Fruit fly (Drosophila melanogaster) whole organism, wandering third instar larva: Measurements from ENCODE around the gene CG6244.
A peak's percentile ranks its signal among the peaks of the same experiment; 100 is the strongest.

Experiments used
- Abd-B ChIP-seq: fragments of >200 bp; optimal IDR thresholded peaks from 2 replicates; lab custom pipeline; 2017; ENCODE audit warnings: missing biosample characterization, missing genetic modification characterization
- CG9705 ChIP-seq: fragments of 200-800 bp; sonication (Bioruptor generic); optimal IDR thresholded peaks from 2 replicates; lab custom pipeline; 2018; ENCODE audit warnings: missing biosample characterization, mild to moderate bottlenecking, missing genetic modification characterization
- CrebA ChIP-seq: fragments of 200-800 bp; sonication (Bioruptor generic); optimal IDR thresholded peaks from 2 replicates; lab custom pipeline; 2016; ENCODE audit warnings: missing biosample characterization, mild to moderate bottlenecking, missing genetic modification characterization, borderline replicate concordance
- Dfd ChIP-seq: fragments of >200 bp; optimal IDR thresholded peaks from 2 replicates; lab custom pipeline; 2017; ENCODE audit warnings: missing biosample characterization, missing genetic modification characterization
- Dif ChIP-seq: fragments of 200-275, 200-300 bp; sonication (Bioruptor generic); optimal IDR thresholded peaks from 2 replicates; lab custom pipeline; 2018; ENCODE audit warnings: missing biosample characterization, missing genetic modification characterization; ENCODE audit not compliant: partially characterized antibody
- GATAd ChIP-seq: sonication (Bioruptor generic); optimal IDR thresholded peaks from 2 replicates; lab custom pipeline; 2016; ENCODE audit warnings: missing biosample characterization, missing genetic modification characterization
- Hnf4 ChIP-seq: fragments of 200-800 bp; sonication (Bioruptor generic); optimal IDR thresholded peaks from 2 replicates; lab custom pipeline; 2016; ENCODE audit warnings: missing biosample characterization, mild to moderate bottlenecking, missing genetic modification characterization
- Hr78 ChIP-seq: fragments of >200 bp; optimal IDR thresholded peaks from 2 replicates; lab custom pipeline; 2017; ENCODE audit warnings: missing biosample characterization, missing genetic modification characterization
- Hr83 ChIP-seq: fragments of 200-300 bp; sonication (Bioruptor generic); optimal IDR thresholded peaks from 2 replicates; lab custom pipeline; 2016; ENCODE audit warnings: missing biosample characterization, mild to moderate bottlenecking, missing genetic modification characterization, moderate library complexity; ENCODE audit not compliant: poor library complexity, severe bottlenecking
- Jra ChIP-seq: sonication (Bioruptor generic); optimal IDR thresholded peaks from 2 replicates; lab custom pipeline; 2016; ENCODE audit warnings: missing biosample characterization, missing genetic modification characterization
- Mio ChIP-seq: sonication (Bioruptor generic); optimal IDR thresholded peaks from 2 replicates; lab custom pipeline; 2016; ENCODE audit warnings: missing biosample characterization, missing genetic modification characterization
- Myc ChIP-seq: fragments of >200 bp; optimal IDR thresholded peaks from 2 replicates; lab custom pipeline; 2017
- N ChIP-seq: fragments of >200 bp; optimal IDR thresholded peaks from 2 replicates; lab custom pipeline; 2018; ENCODE audit warnings: missing biosample characterization, missing external identifiers, missing genetic modification characterization
- OdsH ChIP-seq: fragments of 200-800 bp; sonication (Bioruptor generic); optimal IDR thresholded peaks from 2 replicates; lab custom pipeline; 2016; ENCODE audit warnings: missing biosample characterization, mild to moderate bottlenecking, missing genetic modification characterization
- Rel ChIP-seq, 2 experiments: fragments of 200-800 bp; sonication (Bioruptor generic) in 1 of 2; optimal IDR thresholded peaks; 2 replicates in 1 of 2; 3 replicates in 1 of 2; lab custom pipeline; 2016 to 2019; ENCODE audit warnings: mild to moderate bottlenecking in 2 of 2, missing biosample characterization in 2 of 2, missing genetic modification characterization in 2 of 2, moderate library complexity in 1 of 2
- Sp1 ChIP-seq: fragments of 200-800 bp; sonication (Bioruptor generic); optimal IDR thresholded peaks from 3 replicates; lab custom pipeline; 2019; ENCODE audit warnings: missing biosample characterization, mild to moderate bottlenecking, missing genetic modification characterization, moderate library complexity
- Vsx2 ChIP-seq: fragments of 200-300, 225-300 bp; sonication (Bioruptor generic); optimal IDR thresholded peaks from 2 replicates; lab custom pipeline; 2018; ENCODE audit warnings: missing biosample characterization, missing genetic modification characterization; ENCODE audit not compliant: partially characterized antibody
- br ChIP-seq: fragments of 200-800 bp; sonication (Bioruptor generic); optimal IDR thresholded peaks from 2 replicates; lab custom pipeline; 2016; ENCODE audit warnings: missing biosample characterization, missing genetic modification characterization
- dl ChIP-seq, 2 experiments: fragments of 175-275, 200-275 bp in 1 of 2; fragments of 200-275 bp in 1 of 2; sonication (Bioruptor generic); optimal IDR thresholded peaks; lab custom pipeline; 2018; ENCODE audit warnings: mild to moderate bottlenecking in 2 of 2, missing biosample characterization in 2 of 2, missing genetic modification characterization in 2 of 2, moderate library complexity in 2 of 2; ENCODE audit not compliant: partially characterized antibody in 2 of 2, insufficient read depth in 1 of 2
- dsf ChIP-seq: sonication (Bioruptor generic); optimal IDR thresholded peaks from 2 replicates; lab custom pipeline; 2016; ENCODE audit warnings: missing biosample characterization, missing genetic modification characterization, borderline replicate concordance
- ey ChIP-seq: fragments of 200-800 bp; sonication (Bioruptor generic); optimal IDR thresholded peaks from 2 replicates; lab custom pipeline; 2016; ENCODE audit warnings: missing biosample characterization, missing genetic modification characterization
- foxo ChIP-seq, 2 experiments: fragments of 200-800 bp; sonication (Bioruptor generic); optimal IDR thresholded peaks; 2 replicates in 1 of 2; 3 replicates in 1 of 2; lab custom pipeline; 2016 to 2017; ENCODE audit warnings: missing biosample characterization in 2 of 2, missing genetic modification characterization in 2 of 2
- fru ChIP-seq: fragments of 200-800 bp; sonication (Bioruptor generic); optimal IDR thresholded peaks from 3 replicates; lab custom pipeline; 2016; ENCODE audit warnings: missing biosample characterization, mild to moderate bottlenecking, missing genetic modification characterization
- h ChIP-seq: fragments of 200-800 bp; sonication (Bioruptor generic); optimal IDR thresholded peaks from 3 replicates; lab custom pipeline; 2016; ENCODE audit warnings: missing biosample characterization, mild to moderate bottlenecking, missing genetic modification characterization
- jim ChIP-seq: fragments of 175-275, 200-325 bp; sonication (Bioruptor generic); optimal IDR thresholded peaks from 2 replicates; lab custom pipeline; 2016; ENCODE audit warnings: missing biosample characterization, mild to moderate bottlenecking, missing genetic modification characterization
- lola ChIP-seq: fragments of >200 bp; optimal IDR thresholded peaks from 2 replicates; lab custom pipeline; 2017; ENCODE audit warnings: missing biosample characterization, missing genetic modification characterization
- pan ChIP-seq: fragments of >200 bp; optimal IDR thresholded peaks from 2 replicates; lab custom pipeline; 2017
- psq ChIP-seq: fragments of 200-800 bp; sonication (Bioruptor generic); optimal IDR thresholded peaks from 3 replicates; lab custom pipeline; 2017; ENCODE audit warnings: missing biosample characterization, mild to moderate bottlenecking, missing genetic modification characterization, moderate library complexity
- rgr ChIP-seq: fragments of 200-800 bp; sonication (Bioruptor generic); optimal IDR thresholded peaks from 3 replicates; lab custom pipeline; 2016; ENCODE audit warnings: missing biosample characterization, mild to moderate bottlenecking, missing genetic modification characterization
- sage ChIP-seq: fragments of 200-800 bp; sonication (Bioruptor generic); optimal IDR thresholded peaks from 2 replicates; lab custom pipeline; 2016; ENCODE audit warnings: missing biosample characterization, mild to moderate bottlenecking, missing genetic modification characterization
- sv ChIP-seq: fragments of 200-800 bp; sonication (Bioruptor generic); optimal IDR thresholded peaks from 3 replicates; lab custom pipeline; 2016; ENCODE audit warnings: missing biosample characterization, missing genetic modification characterization
- tai ChIP-seq: sonication (Bioruptor generic); optimal IDR thresholded peaks from 2 replicates; lab custom pipeline; 2016; ENCODE audit warnings: missing biosample characterization, missing genetic modification characterization
- usp ChIP-seq: fragments of >200 bp; optimal IDR thresholded peaks from 2 replicates; lab custom pipeline; 2017; ENCODE audit warnings: missing biosample characterization, missing genetic modification characterization
- woc ChIP-seq: sonication (Bioruptor generic); optimal IDR thresholded peaks from 2 replicates; lab custom pipeline; 2016; ENCODE audit warnings: missing biosample characterization, mild to moderate bottlenecking, missing genetic modification characterization

Gene CG6244

DNA sequence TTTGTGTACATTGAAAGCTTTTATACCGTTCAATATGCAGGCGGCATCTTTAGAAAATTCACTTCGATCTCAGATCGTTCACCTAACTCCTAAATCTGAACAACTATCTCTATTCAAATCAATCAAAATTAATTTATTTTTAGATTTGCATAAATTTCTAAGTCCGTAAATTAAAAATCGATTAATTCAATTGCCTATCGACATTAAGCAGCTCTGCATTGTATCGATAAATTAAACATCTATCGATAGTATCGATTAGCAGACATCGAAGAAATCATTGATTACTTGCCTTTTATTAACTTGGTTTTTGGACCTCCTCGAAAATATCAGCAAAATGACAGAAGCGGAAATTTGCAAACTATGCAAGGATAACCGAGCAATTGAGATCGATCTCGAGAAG is 8.6 kb downstream of the CG6244 start, which contains the start of gene CkIIalpha-i1:
Gene CkIIalpha-i1 (plus strand): TSS at position 266 of the 400 bp plus-strand sequence.
- no peak for TF ChIP-seq Jra (GFP tag; lab: Kevin White, UChicago)
- TF ChIP-seq usp, result no peak
- no peak for TF ChIP-seq psq (GFP tag; lab: Kevin White, UChicago)
- no peak for TF ChIP-seq dsf (GFP tag; lab: Kevin White, UChicago)
- TF ChIP-seq CG9705, result no peak
- TF ChIP-seq dl (GFP tag; optimal IDR thresholded peaks at IDR 0.05; lab: Kevin White, UChicago; ENCODE audit: insufficient read depth in 1 of 2, partially characterized antibody in 2 of 2), result no peak
- TF ChIP-seq Hnf4, result no peak
- TF ChIP-seq pan, result no peak
- no peak for TF ChIP-seq ey
- TF ChIP-seq Hr78, result no peak
- no peak for TF ChIP-seq GATAd (GFP tag; lab: Kevin White, UChicago)
- no peak for TF ChIP-seq tai (GFP tag; lab: Kevin White, UChicago)
- no peak for TF ChIP-seq woc
- TF ChIP-seq sage, result no peak
- TF ChIP-seq sv, result no peak
- no peak for TF ChIP-seq rgr (GFP tag; lab: Kevin White, UChicago)
- no peak for TF ChIP-seq Vsx2
- no peak for TF ChIP-seq Sp1 (GFP tag; lab: Kevin White, UChicago)
- TF ChIP-seq Rel (GFP tag; optimal IDR thresholded peaks at IDR 0.05; lab: Kevin White, UChicago), result no peak
- TF ChIP-seq Rel (tag; optimal IDR thresholded peaks at IDR 0.05; lab: Kevin White, UChicago), result no peak

DNA sequence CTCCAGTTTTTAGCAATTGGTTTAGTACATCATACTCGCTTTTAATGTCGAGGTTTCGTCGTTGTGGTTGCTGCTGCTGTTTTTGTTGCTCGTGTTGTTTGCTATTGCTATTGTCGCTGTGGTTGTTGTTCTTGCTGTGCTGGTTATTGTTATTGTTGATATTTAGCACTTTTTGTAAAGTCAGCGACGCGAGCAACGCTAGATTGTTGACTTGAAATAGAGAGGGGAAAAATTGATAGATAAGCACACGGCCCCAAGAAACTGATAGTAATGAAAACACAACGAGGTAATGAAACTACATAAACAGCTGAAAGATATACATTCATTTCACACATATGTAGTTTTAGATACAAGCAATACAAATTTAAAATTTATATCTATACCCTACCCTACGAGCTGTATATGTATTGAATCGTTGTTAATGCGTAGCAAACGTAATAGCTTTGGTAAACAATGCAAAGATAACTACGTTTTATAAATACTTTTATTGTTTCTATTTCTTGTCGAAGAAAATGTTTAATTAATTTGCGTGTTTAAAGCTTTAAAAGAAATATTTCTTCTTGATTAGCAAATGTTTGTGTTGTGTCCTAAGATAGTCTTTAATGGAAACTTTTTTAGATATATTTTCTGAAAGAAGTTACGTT is 15.8 kb downstream of the CG6244 start:
- TF ChIP-seq Hnf4, result no peak
- TF ChIP-seq Mio, result no peak
- no peak for TF ChIP-seq pan
- no peak for TF ChIP-seq fru
- TF ChIP-seq usp, result no peak
- no peak for TF ChIP-seq sv
- TF ChIP-seq tai (GFP tag; lab: Kevin White, UChicago), result no peak
- no peak for TF ChIP-seq CrebA (GFP tag; lab: Kevin White, UChicago)
- TF ChIP-seq Hr78, result no peak
- no peak for TF ChIP-seq CG9705
- TF ChIP-seq Abd-B (GFP tag; lab: Kevin White, UChicago), result no peak
- TF ChIP-seq N (GFP tag; lab: Kevin White, UChicago), result no peak
- TF ChIP-seq rgr (GFP tag; lab: Kevin White, UChicago), result no peak
- TF ChIP-seq Hr83, result no peak
- TF ChIP-seq h (GFP tag; lab: Kevin White, UChicago), result no peak
- no peak for TF ChIP-seq Dif (GFP tag; lab: Kevin White, UChicago)
- TF ChIP-seq Dfd (GFP tag; lab: Kevin White, UChicago), result no peak
- no peak for TF ChIP-seq lola

DNA sequence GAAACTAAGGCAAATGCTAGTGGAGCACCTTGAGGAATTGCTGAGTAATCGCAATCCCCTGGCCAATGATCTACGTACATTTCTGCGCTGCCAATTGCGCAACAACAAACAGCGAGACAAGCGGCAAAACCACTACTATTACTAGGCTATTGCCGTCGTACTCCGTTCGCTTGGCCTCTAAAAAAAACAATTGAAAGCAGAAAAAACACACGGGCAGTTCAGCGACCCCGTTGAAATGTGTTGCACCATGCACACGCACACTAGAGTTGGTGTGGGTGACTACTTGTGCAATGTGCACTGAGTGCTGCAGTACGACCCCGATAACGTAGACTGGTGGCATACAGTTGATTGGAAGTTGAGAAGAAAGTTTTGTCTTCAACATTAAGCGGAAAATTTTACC is 16.4 kb downstream of the CG6244 start:
- TF ChIP-seq Myc (lab: Kevin White, UChicago) (no peak), sv (no peak), Rel (GFP tag; optimal IDR thresholded peaks at IDR 0.05; lab: Kevin White, UChicago) (no peak), Rel (tag; optimal IDR thresholded peaks at IDR 0.05; lab: Kevin White, UChicago) (peak; percentile 13)

DNA sequence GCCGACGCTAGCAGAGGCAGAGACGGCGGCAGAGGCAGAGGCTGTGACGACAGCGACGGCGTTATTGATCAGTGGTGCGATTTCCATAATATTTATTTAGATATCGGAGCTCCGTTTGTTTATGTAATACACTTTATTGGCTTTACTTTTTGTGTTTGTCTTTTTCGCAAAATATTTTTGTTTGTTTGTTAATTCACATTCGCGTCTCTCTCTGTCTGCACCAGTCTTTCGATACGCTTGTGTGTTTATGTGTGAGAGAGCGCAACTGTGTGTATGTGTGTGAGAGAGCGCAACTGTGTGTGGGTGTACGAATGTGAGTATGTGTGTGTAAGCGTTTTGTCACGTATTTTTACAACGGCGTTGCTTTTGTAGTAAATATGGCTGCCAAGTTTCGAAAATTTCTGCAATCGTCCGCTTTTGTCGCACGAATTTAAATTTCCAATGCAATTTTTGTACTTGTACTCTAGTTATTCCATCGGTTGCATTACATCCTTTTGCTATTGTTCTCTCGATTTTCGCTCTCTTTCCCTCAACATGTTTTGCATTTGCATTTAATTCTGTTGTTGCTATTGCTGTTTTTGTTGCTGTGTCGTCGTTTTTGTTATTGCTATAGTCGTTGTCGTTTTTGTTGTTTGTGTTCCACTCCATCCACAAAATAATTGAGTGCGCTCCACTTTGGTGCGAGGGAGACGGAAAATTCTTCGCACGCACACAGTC is 17.5 kb downstream of the CG6244 start:
- TF ChIP-seq rgr (GFP tag; lab: Kevin White, UChicago), result peak; percentile 50
- no peak for TF ChIP-seq dsf (GFP tag; lab: Kevin White, UChicago)
- no peak for TF ChIP-seq Vsx2
- peak; percentile 28 to 39 for TF ChIP-seq foxo (GFP tag; optimal IDR thresholded peaks at IDR 0.05; lab: Kevin White, UChicago)
- no peak for TF ChIP-seq jim (GFP tag; lab: Kevin White, UChicago)
- peak; percentile 81 for TF ChIP-seq Hr78
- TF ChIP-seq Hr83, result peak; percentile 60
- TF ChIP-seq N (GFP tag; lab: Kevin White, UChicago), result peak; percentile 91
- TF ChIP-seq br (GFP tag; lab: Kevin White, UChicago), result peak; percentile 58
- TF ChIP-seq GATAd (GFP tag; lab: Kevin White, UChicago), result no peak
- TF ChIP-seq Dfd (GFP tag; lab: Kevin White, UChicago), result no peak
- peak; percentile 4 for TF ChIP-seq Sp1 (GFP tag; lab: Kevin White, UChicago)
- peak; percentile 36 for TF ChIP-seq sage
- no peak for TF ChIP-seq pan
- peak; percentile 50 for TF ChIP-seq fru
- TF ChIP-seq ey, result peak; percentile 17
- peak; percentile 64 for TF ChIP-seq OdsH (GFP tag; lab: Kevin White, UChicago)
- peak; percentile 12 for TF ChIP-seq tai (GFP tag; lab: Kevin White, UChicago)
- peak; percentile 80 for TF ChIP-seq Dif (GFP tag; lab: Kevin White, UChicago)
- TF ChIP-seq Mio, result no peak
- TF ChIP-seq Hnf4, result peak; percentile 63
- TF ChIP-seq dl (GFP tag; optimal IDR thresholded peaks at IDR 0.05; lab: Kevin White, UChicago; ENCODE audit: insufficient read depth in 1 of 2, partially characterized antibody in 2 of 2), result peak in 1 of 2 experiments; percentile 79
- no peak for TF ChIP-seq woc
- TF ChIP-seq Abd-B (GFP tag; lab: Kevin White, UChicago), result peak; percentile 2
- TF ChIP-seq h (GFP tag; lab: Kevin White, UChicago), result peak; percentile 67
- no peak for TF ChIP-seq CrebA (GFP tag; lab: Kevin White, UChicago)
- peak; percentile 75 for TF ChIP-seq psq (GFP tag; lab: Kevin White, UChicago)
- peak; percentile 35 for TF ChIP-seq Rel (GFP tag; optimal IDR thresholded peaks at IDR 0.05; lab: Kevin White, UChicago)
- no peak for TF ChIP-seq Rel (tag; optimal IDR thresholded peaks at IDR 0.05; lab: Kevin White, UChicago)
